Worm (Caenorhabditis elegans) whole organism, young adult: ENCODE results near the gene F10E9.3.
A peak's percentile ranks its signal among the peaks of the same experiment; 100 is the strongest.

ENCODE experiments used
- F22D6.2 ChIP-seq: sonication (generic microtip); optimal IDR thresholded peaks from 2 replicates; lab custom pipeline; 2016; ENCODE audit warnings: mild to moderate bottlenecking, missing genetic modification characterization, missing compliant biosample characterization
- F37B4.10 ChIP-seq: fragments of 200-800 bp; sonication (Bioruptor generic); IDR thresholded peaks from 2 replicates; pipeline ENCODE4 v1.3.6; 2022; ENCODE audit warnings: missing genetic modification characterization, missing compliant biosample characterization
- T07F8.4 ChIP-seq: sonication (generic microtip); optimal IDR thresholded peaks from 2 replicates; lab custom pipeline; 2016; ENCODE audit warnings: mild to moderate bottlenecking, missing genetic modification characterization, moderate library complexity, missing compliant biosample characterization
- T26A5.8 ChIP-seq: sonication (generic microtip); optimal IDR thresholded peaks from 2 replicates; lab custom pipeline; 2016; ENCODE audit warnings: missing genetic modification characterization, missing compliant biosample characterization
- Y53F4B.3 ChIP-seq: fragments of 200-800 bp; sonication (Bioruptor generic); IDR thresholded peaks from 2 replicates; pipeline ENCODE4 v1.3.6; 2022; ENCODE audit warnings: missing genetic modification reagents, missing genetic modification characterization, missing compliant biosample characterization
- Y56A3A.18 ChIP-seq: fragments of 200-800 bp; sonication (Bioruptor generic); IDR thresholded peaks from 2 replicates; pipeline ENCODE4 v1.3.6; 2022; ENCODE audit warnings: missing genetic modification reagents, missing genetic modification characterization, missing compliant biosample characterization
- Y67H2A.10 ChIP-seq: fragments of 200-800 bp; sonication (Bioruptor generic); conservative IDR thresholded peaks from 2 replicates; pipeline ENCODE4 v1.3.6; 2022; ENCODE audit warnings: missing genetic modification reagents, missing genetic modification characterization, missing compliant biosample characterization
- Y95B8A.8 ChIP-seq: fragments of 200-800 bp; sonication (Bioruptor generic); IDR thresholded peaks from 2 replicates; pipeline ENCODE4 v1.3.6; 2022; ENCODE audit warnings: missing genetic modification reagents, missing genetic modification characterization, missing compliant biosample characterization
- ama-1 ChIP-seq, 3 experiments: fragments of 150-350 bp in 1 of 3; sonication (generic microtip) in 2 of 3; optimal IDR thresholded peaks; 2 replicates each; lab custom pipeline; 2014 to 2018; ENCODE audit warnings: missing biosample characterization in 2 of 3, missing genetic modification characterization in 2 of 3, missing genetic modification reagents in 2 of 3
- aptf-2 ChIP-seq: fragments of 200-800 bp; sonication (Bioruptor generic); conservative IDR thresholded peaks from 2 replicates; pipeline ENCODE4 v1.3.6; 2022; ENCODE audit warnings: missing genetic modification reagents, missing genetic modification characterization, missing compliant biosample characterization
- cebp-2 ChIP-seq: fragments of 200-800 bp; sonication (Bioruptor generic); IDR thresholded peaks from 2 replicates; pipeline ENCODE4 v1.3.6; 2022; ENCODE audit warnings: missing genetic modification characterization, missing compliant biosample characterization
- ceh-79 ChIP-seq: sonication (generic microtip); optimal IDR thresholded peaks from 2 replicates; lab custom pipeline; 2017; ENCODE audit warnings: mild to moderate bottlenecking, missing genetic modification characterization, missing compliant biosample characterization
- efl-1 ChIP-seq: fragments of 150-350 bp; optimal IDR thresholded peaks from 2 replicates; lab custom pipeline; 2014; ENCODE audit warnings: missing biosample characterization, missing genetic modification reagents, missing genetic modification characterization
- fkh-3 ChIP-seq: sonication (generic microtip); optimal IDR thresholded peaks from 2 replicates; lab custom pipeline; 2016; ENCODE audit warnings: mild to moderate bottlenecking, missing genetic modification characterization, missing compliant biosample characterization
- gei-17 ChIP-seq: fragments of 200-800 bp; sonication (Bioruptor generic); optimal IDR thresholded peaks from 2 replicates; lab custom pipeline; 2018; ENCODE audit warnings: mild to moderate bottlenecking, missing genetic modification characterization, missing compliant biosample characterization
- him-1 ChIP-seq: sonication (generic microtip); optimal IDR thresholded peaks from 2 replicates; lab custom pipeline; 2016; ENCODE audit warnings: missing genotype, missing genetic modification reagents, missing genetic modification characterization, missing compliant biosample characterization
- hsf-1 ChIP-seq: fragments of 200-800 bp; sonication (Bioruptor generic); IDR thresholded peaks from 2 replicates; pipeline ENCODE4 v1.3.6; 2022; ENCODE audit warnings: missing genetic modification reagents, missing genetic modification characterization, missing compliant biosample characterization
- let-526 ChIP-seq: fragments of 200-800 bp; sonication (Bioruptor generic); IDR thresholded peaks from 2 replicates; pipeline ENCODE4 v1.3.6; 2022; ENCODE audit warnings: missing genetic modification reagents, missing genetic modification characterization, missing compliant biosample characterization
- let-607 ChIP-seq, 2 experiments: fragments of 200-800 bp in 1 of 2; sonication (Bioruptor generic) in 1 of 2; sonication (generic microtip) in 1 of 2; optimal IDR thresholded peaks; 2 replicates each; lab custom pipeline; 2016 to 2018; ENCODE audit warnings: mild to moderate bottlenecking in 2 of 2, missing compliant biosample characterization in 2 of 2, missing genetic modification characterization in 2 of 2, moderate library complexity in 2 of 2, missing genotype in 1 of 2
- lin-40 ChIP-seq: sonication (generic microtip); optimal IDR thresholded peaks from 2 replicates; lab custom pipeline; 2016; ENCODE audit warnings: missing genetic modification characterization, mild to moderate bottlenecking, missing compliant biosample characterization, missing genotype, missing genetic modification reagents
- madf-6 ChIP-seq: fragments of 200-800 bp; sonication (Bioruptor generic); IDR thresholded peaks from 2 replicates; pipeline ENCODE4 v1.3.6; 2022; ENCODE audit warnings: missing genetic modification reagents, missing genetic modification characterization, missing compliant biosample characterization
- madf-8 ChIP-seq: fragments of 200-800 bp; sonication (Bioruptor generic); conservative IDR thresholded peaks from 2 replicates; pipeline ENCODE4 v1.3.6; 2022; ENCODE audit warnings: missing genetic modification reagents, missing genetic modification characterization, missing compliant biosample characterization
- nfyb-1 ChIP-seq: fragments of 200-800 bp; sonication (Bioruptor generic); IDR thresholded peaks from 2 replicates; pipeline ENCODE4 v1.3.6; 2022; ENCODE audit warnings: missing genetic modification reagents, missing genetic modification characterization, missing compliant biosample characterization
- nhr-80 ChIP-seq: sonication (generic microtip); optimal IDR thresholded peaks from 2 replicates; lab custom pipeline; 2016; ENCODE audit warnings: missing genetic modification characterization, missing compliant biosample characterization
- pha-4 ChIP-seq: fragments of 150-350 bp; sonication (generic microtip); optimal IDR thresholded peaks from 2 replicates; lab custom pipeline; 2014; ENCODE audit warnings: missing biosample characterization, missing genetic modification reagents, missing genetic modification characterization
- rpc-1 ChIP-seq, 2 experiments: fragments of 150-350 bp in 1 of 2; sonication (generic microtip) in 1 of 2; optimal IDR thresholded peaks; 2 replicates each; lab custom pipeline; 2014 to 2018; ENCODE audit warnings: missing biosample characterization in 1 of 2, missing genetic modification characterization in 1 of 2, missing genetic modification reagents in 1 of 2, missing genotype in 1 of 2
- sea-2 ChIP-seq: fragments of 200-800 bp; sonication (Bioruptor generic); IDR thresholded peaks from 2 replicates; pipeline ENCODE4 v1.3.6; 2022; ENCODE audit warnings: missing genetic modification characterization, missing compliant biosample characterization
- sptf-2 ChIP-seq: fragments of 200-800 bp; sonication (Bioruptor generic); optimal IDR thresholded peaks from 2 replicates; lab custom pipeline; 2018; ENCODE audit warnings: mild to moderate bottlenecking, missing genetic modification characterization, missing compliant biosample characterization
- tbp1 ChIP-seq: fragments of 200-800 bp; sonication (Bioruptor generic); optimal IDR thresholded peaks from 2 replicates; lab custom pipeline; 2018; ENCODE audit warnings: mild to moderate bottlenecking, missing genetic modification characterization, missing compliant biosample characterization
- ztf-18 ChIP-seq: sonication (generic microtip); optimal IDR thresholded peaks from 2 replicates; lab custom pipeline; 2016; ENCODE audit warnings: missing genotype, mild to moderate bottlenecking, missing genetic modification characterization, missing compliant biosample characterization
- ztf-25 ChIP-seq: fragments of 200-800 bp; sonication (Bioruptor generic); IDR thresholded peaks from 2 replicates; pipeline ENCODE4 v1.3.6; 2022; ENCODE audit warnings: missing genetic modification reagents, missing genetic modification characterization, missing compliant biosample characterization
- ztf-28 ChIP-seq: fragments of 200-800 bp; sonication (Bioruptor generic); IDR thresholded peaks from 2 replicates; pipeline ENCODE4 v1.3.6; 2022; ENCODE audit warnings: missing genetic modification reagents, missing genetic modification characterization, missing compliant biosample characterization
- ztf-3 ChIP-seq: fragments of 200-800 bp; sonication (Bioruptor generic); optimal IDR thresholded peaks from 2 replicates; lab custom pipeline; 2018; ENCODE audit warnings: mild to moderate bottlenecking, missing genetic modification characterization, missing compliant biosample characterization

Gene F10E9.3

ce11 chrIII:8307356-8307755, 3.5 kb upstream of the F10E9.3 start, which contains the start of the genes F10E9.7 and F10E9.5 (continued):
- TF ChIP-seq ztf-25 (GFP tag; lab: Robert Waterston, UW) (peak; percentile 88), madf-6 (GFP tag; lab: Robert Waterston, UW) (peak; percentile 75), him-1 (tag; lab: Kevin White, UChicago) (peak; percentile 38), efl-1 (GFP tag; lab: Kevin White, UChicago) (peak; percentile 56), Y53F4B.3 (GFP tag; lab: Robert Waterston, UW) (no peak)

- TF ChIP-seq ama-1 (optimal IDR thresholded peaks at IDR 0.05; lab: Kevin White, UChicago) (no peak), ama-1 (GFP tag; optimal IDR thresholded peaks at IDR 0.05; lab: Kevin White, UChicago) (no peak)
Observed at ce11 chrIII:8308238-8308637, 2.6 kb upstream of the F10E9.3 start, which contains the start of gene F10E9.4. Gene F10E9.4, plus strand, starts transcription at chrIII:8308538.

- TF ChIP-seq aptf-2 (GFP tag; lab: Robert Waterston, UW) (no peak), T26A5.8 (tag; lab: Kevin White, UChicago) (no peak), Y95B8A.8 (GFP tag; lab: Robert Waterston, UW) (no peak), F37B4.10 (GFP tag; lab: Robert Waterston, UW) (no peak), ztf-18 (tag; lab: Kevin White, UChicago) (no peak), let-607 (tag; optimal IDR thresholded peaks at IDR 0.05; lab: Kevin White, UChicago) (no peak), Y53F4B.3 (GFP tag; lab: Robert Waterston, UW) (no peak), T07F8.4 (tag; lab: Kevin White, UChicago) (no peak), gei-17 (GFP tag; lab: Kevin White, UChicago) (no peak), sea-2 (no peak), tbp1 (GFP tag; lab: Kevin White, UChicago) (no peak), Y67H2A.10 (GFP tag; lab: Robert Waterston, UW) (no peak), ztf-28 (no peak), cebp-2 (GFP tag; lab: Robert Waterston, UW) (no peak), rpc-1 (optimal IDR thresholded peaks at IDR 0.05; lab: Kevin White, UChicago) (no peak), rpc-1 (tag; optimal IDR thresholded peaks at IDR 0.05; lab: Kevin White, UChicago) (no peak)
Observed at ce11 chrIII:8312393-8312792, 1.6 kb downstream of the F10E9.3 start, which contains the start of gene F10E9.2. Gene F10E9.2, plus strand, starts transcription at chrIII:8312693.

- no peak for TF ChIP-seq nfyb-1 (GFP tag; lab: Robert Waterston, UW)
- no peak for TF ChIP-seq lin-40 (tag; lab: Kevin White, UChicago)
- TF ChIP-seq ztf-3 (GFP tag; lab: Kevin White, UChicago): no peak
- no peak for TF ChIP-seq tbp1 (GFP tag; lab: Kevin White, UChicago)
- TF ChIP-seq pha-4 (tag; lab: Kevin White, UChicago): no peak
- TF ChIP-seq sptf-2 (GFP tag; lab: Kevin White, UChicago): no peak
- TF ChIP-seq Y56A3A.18: no peak
- TF ChIP-seq madf-8 (GFP tag; lab: Robert Waterston, UW): no peak
- no peak for TF ChIP-seq gei-17 (GFP tag; lab: Kevin White, UChicago)
- no peak for TF ChIP-seq rpc-1 (optimal IDR thresholded peaks at IDR 0.05; lab: Kevin White, UChicago)
- no peak for TF ChIP-seq rpc-1 (tag; optimal IDR thresholded peaks at IDR 0.05; lab: Kevin White, UChicago)
- no peak for TF ChIP-seq F22D6.2 (tag; lab: Kevin White, UChicago)
- TF ChIP-seq fkh-3: no peak
- TF ChIP-seq let-526 (GFP tag; lab: Robert Waterston, UW): no peak
- TF ChIP-seq ceh-79: no peak
- no peak for TF ChIP-seq nhr-80
- no peak for TF ChIP-seq hsf-1 (GFP tag; lab: Robert Waterston, UW)
Observed at ce11 chrIII:8318488-8318887, 7.7 kb downstream of the F10E9.3 start, which contains the start of gene sas-4. Gene sas-4, minus strand, starts transcription at chrIII:8318588.
